Worm (Caenorhabditis elegans) whole organism, L4/young adult: Measurements from ENCODE around the gene wee-1.3.

Experiments
- dao-5 ChIP-seq: sonication (generic microtip); optimal IDR thresholded peaks from 2 replicates; lab custom pipeline; 2016; ENCODE audit warnings: missing genotype, missing genetic modification characterization, moderate library complexity, missing compliant biosample characterization
- him-1 ChIP-seq: sonication (generic microtip); optimal IDR thresholded peaks from 2 replicates; lab custom pipeline; 2016; ENCODE audit warnings: missing genotype, missing genetic modification reagents, missing genetic modification characterization, missing compliant biosample characterization

ce11 chrII:9741400-9741799 is 25.1 kb upstream of the wee-1.3 start:
- TF ChIP-seq him-1 (tag; lab: Kevin White, UChicago) (no peak), dao-5 (tag; lab: Kevin White, UChicago) (no peak)
